Worm (Caenorhabditis elegans) whole organism, young adult: ENCODE results near the gene odr-3.

Source experiments
- ekl-4 ChIP-seq: fragments of 200-800 bp; sonication (Bioruptor generic); IDR thresholded peaks from 2 replicates; pipeline ENCODE4 v1.3.6; 2022; ENCODE audit warnings: missing genetic modification reagents, missing genetic modification characterization, missing compliant biosample characterization
- hlh-26 ChIP-seq: fragments of 200-800 bp; sonication (Bioruptor generic); conservative IDR thresholded peaks from 2 replicates; pipeline ENCODE4 v1.3.6; 2022; ENCODE audit warnings: missing genetic modification reagents, missing genetic modification characterization, missing compliant biosample characterization
- lin-26 ChIP-seq: fragments of 200-800 bp; sonication (Bioruptor generic); IDR thresholded peaks from 2 replicates; pipeline ENCODE4 v1.3.6; 2022; ENCODE audit warnings: missing genetic modification reagents, missing genetic modification characterization, missing compliant biosample characterization
- mes-4 ChIP-seq: sonication (generic microtip); optimal IDR thresholded peaks from 2 replicates; lab custom pipeline; 2016; ENCODE audit warnings: missing genotype, missing genetic modification characterization, missing compliant biosample characterization
- nfya-1 ChIP-seq: sonication (generic microtip); optimal IDR thresholded peaks from 2 replicates; lab custom pipeline; 2017; ENCODE audit warnings: antibody characterized with exemption, missing compliant biosample characterization, missing genetic modification characterization, borderline replicate concordance; ENCODE audit not compliant: insufficient read depth
- nfyb-1 ChIP-seq: fragments of 200-800 bp; sonication (Bioruptor generic); IDR thresholded peaks from 2 replicates; pipeline ENCODE4 v1.3.6; 2022; ENCODE audit warnings: missing genetic modification reagents, missing genetic modification characterization, missing compliant biosample characterization
- repo-1 ChIP-seq: sonication (generic microtip); optimal IDR thresholded peaks from 2 replicates; lab custom pipeline; 2017; ENCODE audit warnings: mild to moderate bottlenecking, missing genetic modification characterization, missing compliant biosample characterization

DNA sequence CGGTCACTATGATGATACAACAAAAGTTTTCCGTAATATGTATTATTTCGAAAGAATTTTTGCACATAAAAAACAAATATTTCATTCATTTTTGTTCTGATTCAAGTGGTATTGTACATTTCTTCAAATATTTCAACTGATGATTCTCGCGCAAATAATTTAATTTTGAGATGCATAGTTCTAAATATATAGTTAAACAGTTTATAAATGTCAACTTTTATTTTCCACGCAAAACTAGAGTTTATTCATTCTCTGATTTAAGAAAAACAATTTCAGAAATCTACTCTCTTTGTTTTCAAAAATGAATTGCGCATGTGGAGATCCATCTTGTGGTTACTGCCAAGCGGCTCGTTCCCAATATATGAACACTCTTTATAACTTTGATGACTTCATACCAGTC is 14.9 kb upstream of the odr-3 start, which contains the start of gene zip-5:
- no peak for TF ChIP-seq mes-4 (tag; lab: Kevin White, UChicago)
- TF ChIP-seq nfya-1 (tag; lab: Kevin White, UChicago): no peak
- no peak for TF ChIP-seq lin-26 (GFP tag; lab: Robert Waterston, UW)
- TF ChIP-seq hlh-26: no peak
- no peak for TF ChIP-seq ekl-4 (GFP tag; lab: Robert Waterston, UW)
- TF ChIP-seq nfyb-1 (GFP tag; lab: Robert Waterston, UW): no peak
- no peak for TF ChIP-seq repo-1 (tag; lab: Kevin White, UChicago)
